Worm (Caenorhabditis elegans) whole organism, late embryonic: Measurements from ENCODE around the gene famk-1.

ENCODE experiments used
- ceh-2 ChIP-seq: sonication (generic microtip); optimal IDR thresholded peaks from 2 replicates; lab custom pipeline; 2016; ENCODE audit warnings: missing genotype, missing genetic modification characterization, missing compliant biosample characterization
- eyg-1 ChIP-seq: sonication (generic microtip); optimal IDR thresholded peaks from 2 replicates; lab custom pipeline; 2016; ENCODE audit warnings: missing genotype, missing genetic modification characterization, missing compliant biosample characterization
- fkh-10 ChIP-seq: fragments of 150-350 bp; optimal IDR thresholded peaks from 2 replicates; lab custom pipeline; 2014; ENCODE audit warnings: missing biosample characterization, missing genetic modification reagents, missing genetic modification characterization
- odd-2 ChIP-seq: sonication (generic microtip); optimal IDR thresholded peaks from 2 replicates; lab custom pipeline; 2017; ENCODE audit warnings: antibody characterized with exemption, mild to moderate bottlenecking, missing genetic modification characterization, missing compliant biosample characterization

DNA sequence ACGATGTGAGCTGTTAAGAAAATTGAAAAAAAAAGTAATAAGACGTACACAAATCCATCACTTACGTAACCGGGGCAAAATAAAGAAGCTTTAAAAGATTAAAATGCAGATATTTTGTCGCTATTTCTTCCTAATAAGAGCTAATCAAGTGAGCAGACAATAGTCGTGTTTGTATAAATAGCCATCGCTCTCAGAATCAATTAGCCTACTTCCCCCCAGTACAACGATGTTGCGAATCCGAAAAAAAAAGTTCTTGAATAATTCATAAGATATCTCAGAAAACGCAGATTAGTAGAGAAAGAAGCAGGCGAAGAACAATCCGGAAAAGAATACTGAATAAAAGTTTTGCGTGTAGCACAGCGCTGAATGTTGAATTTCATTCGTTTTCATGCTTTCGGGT, 2.2 kb upstream of the famk-1 start:
- TF ChIP-seq fkh-10 (GFP tag; lab: Kevin White, UChicago) (no peak), odd-2 (tag; lab: Kevin White, UChicago) (no peak), eyg-1 (tag; lab: Kevin White, UChicago) (no peak), ceh-2 (no peak)
